Fruit fly (Drosophila melanogaster): ENCODE data around the gene CG14810.

Gene CG14810

dm6 chrX:1845413-1845951, 25.3 kb upstream of the CG14810 start (continued):
- TF ChIP-seq CG6813 (GFP tag; optimal IDR thresholded peaks at IDR 0.05) (peak; percentile 66), Hey (tag; optimal IDR thresholded peaks at IDR 0.05) (peak; percentile 56), fd96Cb (tag; optimal IDR thresholded peaks at IDR 0.05) (no peak), sens-2 (GFP tag; IDR thresholded peaks at IDR 0.05) (no peak), sqz (GFP tag; optimal IDR thresholded peaks at IDR 0.05) (no peak), Max (GFP tag; optimal IDR thresholded peaks at IDR 0.05) (no peak), CG8290 (GFP tag; optimal IDR thresholded peaks at IDR 0.05) (no peak), CG8290 (tag; optimal IDR thresholded peaks at IDR 0.05) (peak in 1 of 2 experiments; percentile 85), CG3838 (GFP tag; optimal IDR thresholded peaks at IDR 0.05) (peak; percentile 7), CG7839 (tag; optimal IDR thresholded peaks at IDR 0.05) (no peak), tgo (GFP tag; IDR thresholded peaks at IDR 0.05) (peak; percentile 27; the same call in 1 of the 3 replicates), vfl (GFP tag; optimal IDR thresholded peaks at IDR 0.05) (peak; percentile 25), gcm (GFP tag; optimal IDR thresholded peaks at IDR 0.05) (no peak), pho (GFP tag; optimal IDR thresholded peaks at IDR 0.05) (peak; percentile 72), CG3281 (GFP tag; optimal IDR thresholded peaks at IDR 0.05) (peak; percentile 55), Sox102F (GFP tag; optimal IDR thresholded peaks at IDR 0.05) (peak; percentile 38), CG12659 (GFP tag; optimal IDR thresholded peaks at IDR 0.05) (peak; percentile 53), rib (GFP tag; IDR thresholded peaks at IDR 0.05) (peak; percentile 58; the same call in 1 of the 2 replicates), eyg (GFP tag; optimal IDR thresholded peaks at IDR 0.05) (peak; percentile 68), mam (GFP tag; optimal IDR thresholded peaks at IDR 0.05) (peak; percentile 41), CG12071 (GFP tag; optimal IDR thresholded peaks at IDR 0.05) (peak; percentile 63), CG15479 (GFP tag; optimal IDR thresholded peaks at IDR 0.05) (no peak), CG13894 (tag; optimal IDR thresholded peaks at IDR 0.05) (peak; percentile 31), CG18764 (GFP tag; optimal IDR thresholded peaks at IDR 0.05) (peak; percentile 42), CG9876 (GFP tag; optimal IDR thresholded peaks at IDR 0.05) (peak; percentile 36), GATAe (GFP tag; conservative IDR thresholded peaks at IDR 0.05) (no peak), Atf6 (GFP tag; IDR thresholded peaks at IDR 0.05) (peak; percentile 41; the same call in 1 of the 2 replicates), kay (GFP tag; optimal IDR thresholded peaks at IDR 0.05) (no peak), sisA (GFP tag; IDR thresholded peaks at IDR 0.05) (no peak), CG6654 (GFP tag; optimal IDR thresholded peaks at IDR 0.05) (no peak), CG15011 (GFP tag; optimal IDR thresholded peaks at IDR 0.05) (peak; percentile 7), CG11456 (GFP tag; IDR thresholded peaks at IDR 0.05) (peak; percentile 59; the same call in 1 of the 3 replicates), Mad (GFP tag; optimal IDR thresholded peaks at IDR 0.05) (peak; percentile 29), sim (GFP tag; IDR thresholded peaks at IDR 0.05) (no peak), CG11560 (tag; IDR thresholded peaks at IDR 0.05) (no peak), CG12744 (GFP tag; optimal IDR thresholded peaks at IDR 0.05) (peak; percentile 62), CG14441 (GFP tag; IDR thresholded peaks at IDR 0.05) (peak; percentile 66), CG31224 (GFP tag; IDR thresholded peaks at IDR 0.05) (0 out of 2 replicates have a peak, but pooled peaks have one; percentile 39), Bdp1 (GFP tag; optimal IDR thresholded peaks at IDR 0.05) (peak; percentile 54), btn (GFP tag; optimal IDR thresholded peaks at IDR 0.05) (peak; percentile 18), NFAT (GFP tag; IDR thresholded peaks at IDR 0.05) (0 out of 2 replicates have a peak, but pooled peaks have one; percentile 54), CG7786 (GFP tag; optimal IDR thresholded peaks at IDR 0.05) (peak; percentile 59), CG11504 (tag; optimal IDR thresholded peaks at IDR 0.05) (peak; percentile 31), Vsx1 (GFP tag; optimal IDR thresholded peaks at IDR 0.05) (peak; percentile 51), nmo (GFP tag; optimal IDR thresholded peaks at IDR 0.05) (no peak), CG11398 (GFP tag; optimal IDR thresholded peaks at IDR 0.05) (peak; percentile 60), CG1647 (GFP tag; optimal IDR thresholded peaks at IDR 0.05) (no peak), bcd (GFP tag; optimal IDR thresholded peaks at IDR 0.05) (peak; percentile 5), Stat92E (GFP tag; optimal IDR thresholded peaks at IDR 0.05) (no peak), CG5180 (GFP tag; optimal IDR thresholded peaks at IDR 0.05) (peak; percentile 7)

All from whole organism, embryonic.